Worm (Caenorhabditis elegans) whole organism, young adult: ENCODE measurements around the gene Y53F4B.36.
A peak's percentile ranks its signal among the peaks of the same experiment; 100 is the strongest.

Source experiments
- B0261.1 ChIP-seq: sonication (generic microtip); optimal IDR thresholded peaks from 2 replicates; lab custom pipeline; 2016; ENCODE audit warnings: mild to moderate bottlenecking, missing genetic modification characterization, moderate library complexity, missing compliant biosample characterization
- F10E7.11 ChIP-seq: sonication (generic microtip); optimal IDR thresholded peaks from 2 replicates; lab custom pipeline; 2017; ENCODE audit warnings: mild to moderate bottlenecking, missing genetic modification characterization, moderate library complexity, missing compliant biosample characterization
- F22D6.2 ChIP-seq: sonication (generic microtip); optimal IDR thresholded peaks from 2 replicates; lab custom pipeline; 2016; ENCODE audit warnings: mild to moderate bottlenecking, missing genetic modification characterization, missing compliant biosample characterization
- F33H1.4 ChIP-seq: fragments of 200-800 bp; sonication (Bioruptor generic); IDR thresholded peaks from 2 replicates; pipeline ENCODE4 v1.3.6; 2022; ENCODE audit warnings: missing genetic modification reagents, missing genetic modification characterization, missing compliant biosample characterization
- K11D2.4 ChIP-seq: fragments of 200-800 bp; sonication (Bioruptor generic); IDR thresholded peaks from 2 replicates; pipeline ENCODE4 v1.3.6; 2022; ENCODE audit warnings: missing genetic modification reagents, missing genetic modification characterization, missing compliant biosample characterization
- Y67H2A.10 ChIP-seq: fragments of 200-800 bp; sonication (Bioruptor generic); conservative IDR thresholded peaks from 2 replicates; pipeline ENCODE4 v1.3.6; 2022; ENCODE audit warnings: missing genetic modification reagents, missing genetic modification characterization, missing compliant biosample characterization
- ama-1 ChIP-seq, 3 experiments: fragments of 150-350 bp in 1 of 3; sonication (generic microtip) in 2 of 3; optimal IDR thresholded peaks; 2 replicates each; lab custom pipeline; 2014 to 2018; ENCODE audit warnings: missing biosample characterization in 2 of 3, missing genetic modification characterization in 2 of 3, missing genetic modification reagents in 2 of 3
- bed-1 ChIP-seq: fragments of 200-800 bp; sonication (Bioruptor generic); IDR thresholded peaks from 2 replicates; pipeline ENCODE4 v1.3.6; 2022; ENCODE audit warnings: missing genetic modification reagents, missing genetic modification characterization, missing compliant biosample characterization
- ccch-3 ChIP-seq: fragments of 200-800 bp; sonication (Bioruptor generic); optimal IDR thresholded peaks from 2 replicates; lab custom pipeline; 2018; ENCODE audit warnings: mild to moderate bottlenecking, missing genetic modification characterization, missing compliant biosample characterization
- ceh-100 ChIP-seq: fragments of 200-800 bp; sonication (Bioruptor generic); IDR thresholded peaks from 2 replicates; pipeline ENCODE4 v1.3.6; 2022; ENCODE audit warnings: missing genetic modification reagents, missing genetic modification characterization, missing compliant biosample characterization
- ceh-91 ChIP-seq: fragments of 200-800 bp; sonication (Bioruptor generic); IDR thresholded peaks from 2 replicates; pipeline ENCODE4 v1.3.6; 2022; ENCODE audit warnings: missing genetic modification reagents, missing genetic modification characterization, missing compliant biosample characterization
- efl-1 ChIP-seq: fragments of 150-350 bp; optimal IDR thresholded peaks from 2 replicates; lab custom pipeline; 2014; ENCODE audit warnings: missing biosample characterization, missing genetic modification reagents, missing genetic modification characterization
- egl-18 ChIP-seq: fragments of 200-800 bp; sonication (Bioruptor generic); IDR thresholded peaks from 2 replicates; pipeline ENCODE4 v1.3.6; 2022; ENCODE audit warnings: missing genetic modification reagents, missing genetic modification characterization, missing compliant biosample characterization
- egrh-3 ChIP-seq: fragments of 200-800 bp; sonication (Bioruptor generic); IDR thresholded peaks from 2 replicates; pipeline ENCODE4 v1.3.6; 2022; ENCODE audit warnings: missing genetic modification reagents, missing genetic modification characterization, missing compliant biosample characterization
- gei-17 ChIP-seq: fragments of 200-800 bp; sonication (Bioruptor generic); optimal IDR thresholded peaks from 2 replicates; lab custom pipeline; 2018; ENCODE audit warnings: mild to moderate bottlenecking, missing genetic modification characterization, missing compliant biosample characterization
- him-1 ChIP-seq: sonication (generic microtip); optimal IDR thresholded peaks from 2 replicates; lab custom pipeline; 2016; ENCODE audit warnings: missing genotype, missing genetic modification reagents, missing genetic modification characterization, missing compliant biosample characterization
- hlh-12 ChIP-seq: sonication (generic microtip); optimal IDR thresholded peaks from 2 replicates; lab custom pipeline; 2016; ENCODE audit warnings: missing genetic modification characterization, missing compliant biosample characterization
- hlh-26 ChIP-seq: fragments of 200-800 bp; sonication (Bioruptor generic); conservative IDR thresholded peaks from 2 replicates; pipeline ENCODE4 v1.3.6; 2022; ENCODE audit warnings: missing genetic modification reagents, missing genetic modification characterization, missing compliant biosample characterization
- hmg-20 ChIP-seq: fragments of 200-800 bp; sonication (Bioruptor generic); IDR thresholded peaks from 2 replicates; pipeline ENCODE4 v1.3.6; 2022; ENCODE audit warnings: missing genetic modification reagents, missing genetic modification characterization, missing compliant biosample characterization
- lag-1 ChIP-seq: fragments of 200-800 bp; sonication (Bioruptor generic); IDR thresholded peaks from 2 replicates; pipeline ENCODE4 v1.3.6; 2022; ENCODE audit warnings: missing genetic modification reagents, missing genetic modification characterization, missing compliant biosample characterization
- madf-10 ChIP-seq: sonication (generic microtip); optimal IDR thresholded peaks from 2 replicates; lab custom pipeline; 2016; ENCODE audit warnings: mild to moderate bottlenecking, missing genetic modification characterization, missing compliant biosample characterization
- madf-3 ChIP-seq: fragments of 200-800 bp; sonication (Bioruptor generic); IDR thresholded peaks from 2 replicates; pipeline ENCODE4 v1.3.6; 2022; ENCODE audit warnings: missing genetic modification reagents, missing genetic modification characterization, missing compliant biosample characterization
- mxl-1 ChIP-seq: sonication (generic microtip); optimal IDR thresholded peaks from 2 replicates; lab custom pipeline; 2016; ENCODE audit warnings: missing genetic modification characterization, missing compliant biosample characterization
- nfya-2 ChIP-seq: fragments of 200-800 bp; sonication (Bioruptor generic); IDR thresholded peaks from 2 replicates; pipeline ENCODE4 v1.3.6; 2022; ENCODE audit warnings: missing genetic modification reagents, missing genetic modification characterization, missing compliant biosample characterization
- nfyb-1 ChIP-seq: fragments of 200-800 bp; sonication (Bioruptor generic); IDR thresholded peaks from 2 replicates; pipeline ENCODE4 v1.3.6; 2022; ENCODE audit warnings: missing genetic modification reagents, missing genetic modification characterization, missing compliant biosample characterization
- nhr-27 ChIP-seq: fragments of 200-800 bp; sonication (Bioruptor generic); optimal IDR thresholded peaks from 2 replicates; lab custom pipeline; 2018; ENCODE audit warnings: mild to moderate bottlenecking, missing genetic modification characterization, moderate library complexity, missing compliant biosample characterization
- nhr-80 ChIP-seq: sonication (generic microtip); optimal IDR thresholded peaks from 2 replicates; lab custom pipeline; 2016; ENCODE audit warnings: missing genetic modification characterization, missing compliant biosample characterization
- nhr-90 ChIP-seq: sonication (generic microtip); optimal IDR thresholded peaks from 2 replicates; lab custom pipeline; 2016; ENCODE audit warnings: missing genotype, mild to moderate bottlenecking, missing genetic modification characterization, missing compliant biosample characterization
- rec-8 ChIP-seq, 2 experiments: sonication (generic microtip); optimal IDR thresholded peaks; 2 replicates each; lab custom pipeline; 2016; ENCODE audit warnings: mild to moderate bottlenecking in 2 of 2, missing genetic modification characterization in 2 of 2, missing genetic modification reagents in 2 of 2, missing genotype in 2 of 2, missing biosample characterization in 1 of 2, missing compliant biosample characterization in 1 of 2, moderate library complexity in 1 of 2
- repo-1 ChIP-seq: sonication (generic microtip); optimal IDR thresholded peaks from 2 replicates; lab custom pipeline; 2017; ENCODE audit warnings: mild to moderate bottlenecking, missing genetic modification characterization, missing compliant biosample characterization
- snpc-1.1 ChIP-seq: sonication (generic microtip); optimal IDR thresholded peaks from 2 replicates; lab custom pipeline; 2017; ENCODE audit warnings: missing genetic modification characterization, mild to moderate bottlenecking, missing compliant biosample characterization, antibody characterized with exemption, moderate library complexity, missing genotype, missing genetic modification reagents; ENCODE audit not compliant: insufficient read depth
- snpc-1.3 ChIP-seq: sonication (generic microtip); optimal IDR thresholded peaks from 2 replicates; lab custom pipeline; 2017; ENCODE audit warnings: missing genetic modification characterization, mild to moderate bottlenecking, missing compliant biosample characterization, antibody characterized with exemption, moderate library complexity, missing genotype, missing genetic modification reagents; ENCODE audit not compliant: insufficient read depth
- snpc-3.4 ChIP-seq: sonication (generic microtip); optimal IDR thresholded peaks from 2 replicates; lab custom pipeline; 2017; ENCODE audit warnings: missing genetic modification characterization, mild to moderate bottlenecking, missing compliant biosample characterization, antibody characterized with exemption, moderate library complexity, missing genotype, missing genetic modification reagents
- snpc-4 ChIP-seq, 5 experiments: fragments of 150-350 bp in 1 of 5; sonication (generic microtip) in 4 of 5; optimal IDR thresholded peaks; 2 replicates each; lab custom pipeline; 2014 to 2018; ENCODE audit warnings: missing genetic modification characterization in 5 of 5, missing biosample characterization in 3 of 5, antibody characterized with exemption in 2 of 5, mild to moderate bottlenecking in 2 of 5, missing compliant biosample characterization in 2 of 5, missing genotype in 2 of 5, moderate library complexity in 2 of 5, missing genetic modification reagents in 1 of 5
- somi-1 ChIP-seq: fragments of 200-800 bp; sonication (Bioruptor generic); optimal IDR thresholded peaks from 2 replicates; lab custom pipeline; 2018; ENCODE audit warnings: mild to moderate bottlenecking, missing genetic modification characterization, missing compliant biosample characterization
- tbp1 ChIP-seq: fragments of 200-800 bp; sonication (Bioruptor generic); optimal IDR thresholded peaks from 2 replicates; lab custom pipeline; 2018; ENCODE audit warnings: mild to moderate bottlenecking, missing genetic modification characterization, missing compliant biosample characterization
- unc-130 ChIP-seq: sonication (generic microtip); optimal IDR thresholded peaks from 2 replicates; lab custom pipeline; 2016; ENCODE audit warnings: missing genetic modification reagents, missing genetic modification characterization, missing compliant biosample characterization
- xnd-1 ChIP-seq: sonication (generic microtip); optimal IDR thresholded peaks from 2 replicates; lab custom pipeline; 2016; ENCODE audit warnings: missing genotype, missing genetic modification reagents, missing genetic modification characterization, missing compliant biosample characterization
- zfh-2 ChIP-seq: fragments of 200-800 bp; sonication (Bioruptor generic); conservative IDR thresholded peaks from 2 replicates; pipeline ENCODE4 v1.3.6; 2022; ENCODE audit warnings: missing genetic modification reagents, missing genetic modification characterization, missing compliant biosample characterization
- ztf-18 ChIP-seq: sonication (generic microtip); optimal IDR thresholded peaks from 2 replicates; lab custom pipeline; 2016; ENCODE audit warnings: missing genotype, mild to moderate bottlenecking, missing genetic modification characterization, missing compliant biosample characterization

Gene Y53F4B.36

ce11 chrII:15165681-15166235, 10.0 kb upstream of the Y53F4B.36 start, which contains the start of gene gst-27 (continued):
- TF ChIP-seq gei-17 (GFP tag; lab: Kevin White, UChicago) (peak; percentile 59), zfh-2 (GFP tag; lab: Robert Waterston, UW) (peak; percentile 86), tbp1 (GFP tag; lab: Kevin White, UChicago) (peak; percentile 97), F22D6.2 (tag; lab: Kevin White, UChicago) (peak; percentile 67), K11D2.4 (GFP tag; lab: Robert Waterston, UW) (peak; percentile 38; the same call in 1 of the 2 replicates), nfya-2 (GFP tag; lab: Robert Waterston, UW) (no peak), F33H1.4 (GFP tag; lab: Robert Waterston, UW) (0 out of 2 replicates have a peak, but pooled peaks have one; percentile 35), Y67H2A.10 (GFP tag; lab: Robert Waterston, UW) (no peak), nfyb-1 (peak; percentile 83), bed-1 (GFP tag; lab: Robert Waterston, UW) (0 out of 2 replicates have a peak, but pooled peaks have one; percentile 37), ama-1 (optimal IDR thresholded peaks at IDR 0.05; lab: Kevin White, UChicago) (no peak), ama-1 (GFP tag; optimal IDR thresholded peaks at IDR 0.05; lab: Kevin White, UChicago) (peak; percentile 88 to 91), nhr-90 (peak; percentile 95), somi-1 (GFP tag; lab: Kevin White, UChicago) (peak; percentile 18), snpc-1.1 (tag; lab: Kevin White, UChicago) (peak; percentile 78), ztf-18 (peak; percentile 76), ceh-100 (GFP tag; lab: Robert Waterston, UW) (peak; percentile 73), efl-1 (GFP tag; lab: Kevin White, UChicago) (peak; percentile 39), xnd-1 (tag; lab: Kevin White, UChicago) (no peak), egl-18 (no peak), mxl-1 (peak; percentile 87), lag-1 (GFP tag; lab: Robert Waterston, UW) (no peak), rec-8 (tag; optimal IDR thresholded peaks at IDR 0.05; lab: Kevin White, UChicago) (peak; percentile 70 to 83), repo-1 (peak; percentile 76), ceh-91 (GFP tag; lab: Robert Waterston, UW) (0 out of 2 replicates have a peak, but pooled peaks have one; percentile 21), hlh-12 (tag; lab: Kevin White, UChicago) (no peak), snpc-1.3 (tag; lab: Kevin White, UChicago) (peak; percentile 95), unc-130 (GFP tag; lab: Kevin White, UChicago) (peak; percentile 61), hlh-26 (GFP tag; lab: Robert Waterston, UW) (no peak), him-1 (tag; lab: Kevin White, UChicago) (peak; percentile 88), madf-3 (GFP tag; lab: Robert Waterston, UW) (peak; percentile 36; the same call in 1 of the 2 replicates), nhr-27 (peak; percentile 63), snpc-3.4 (peak; percentile 83), madf-10 (tag; lab: Kevin White, UChicago) (peak; percentile 88), hmg-20 (peak; percentile 72; the same call in 1 of the 2 replicates), B0261.1 (peak; percentile 89)

DNA sequence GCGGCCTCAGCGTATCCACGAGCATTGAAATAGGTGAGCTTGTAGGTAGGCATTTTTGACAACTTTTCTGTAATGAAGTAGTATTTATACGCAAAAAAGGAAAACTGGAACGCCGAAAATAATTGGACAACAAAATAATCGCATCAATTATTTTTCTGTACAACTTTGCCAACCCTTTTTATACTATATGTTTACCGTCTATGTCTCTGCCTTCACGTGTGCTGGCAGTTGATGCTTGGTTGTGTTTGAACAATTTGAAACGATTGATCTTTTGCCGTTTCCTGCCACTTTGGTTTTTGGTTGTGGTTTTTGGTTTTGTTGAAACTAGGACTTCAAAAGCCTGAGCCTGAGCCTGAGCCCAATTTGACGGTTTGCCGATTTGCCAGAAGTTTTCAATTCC, 8.4 kb upstream of the Y53F4B.36 start, which contains the start of gene gst-28:
TSS of gene gst-28 (minus strand) at position 238 of the 400 bp plus-strand sequence.
- TF ChIP-seq egrh-3: no peak
- peak; percentile 17 for TF ChIP-seq nhr-80
- TF ChIP-seq mxl-1: no peak
- no peak for TF ChIP-seq snpc-4 (GFP tag; optimal IDR thresholded peaks at IDR 0.05; lab: Kevin White, UChicago)
- TF ChIP-seq snpc-4 (tag; optimal IDR thresholded peaks at IDR 0.05; lab: Kevin White, UChicago): no peak
- TF ChIP-seq ccch-3 (GFP tag; lab: Kevin White, UChicago): no peak
- TF ChIP-seq F10E7.11 (tag; lab: Kevin White, UChicago): no peak
- TF ChIP-seq K11D2.4 (GFP tag; lab: Robert Waterston, UW): no peak
